Fruit fly (Drosophila melanogaster) whole organism, pupa: Measurements from ENCODE around the gene CG31178.
A peak's percentile ranks its signal among the peaks of the same experiment; 100 is the strongest.

Experiments
- CG12605 ChIP-seq: fragments of 200-800 bp; sonication (Bioruptor generic); IDR thresholded peaks from 2 replicates; pipeline ENCODE4 v1.3.6; 2022; ENCODE audit warnings: missing biosample characterization, missing genetic modification characterization
- CG13204 ChIP-seq: fragments of 200-800 bp; sonication (Bioruptor generic); optimal IDR thresholded peaks from 2 replicates; lab custom pipeline; 2018; ENCODE audit warnings: missing biosample characterization, mild to moderate bottlenecking, missing genetic modification characterization, moderate library complexity
- CG32121 ChIP-seq: fragments of 200-800 bp; sonication (Bioruptor generic); IDR thresholded peaks from 2 replicates; pipeline ENCODE4 v1.3.6; 2022; ENCODE audit warnings: missing biosample characterization, missing genetic modification characterization
- CG34367 ChIP-seq: fragments of 200-800 bp; sonication (Bioruptor generic); optimal IDR thresholded peaks from 2 replicates; lab custom pipeline; 2018; ENCODE audit warnings: missing biosample characterization, mild to moderate bottlenecking, missing genetic modification characterization
- CG8159 ChIP-seq: fragments of 200-800 bp; sonication (Bioruptor generic); optimal IDR thresholded peaks from 3 replicates; lab custom pipeline; 2018; ENCODE audit warnings: missing biosample characterization, mild to moderate bottlenecking, missing genetic modification characterization, moderate library complexity
- CG8301 ChIP-seq: fragments of 200-800 bp; sonication (Bioruptor generic); optimal IDR thresholded peaks from 2 replicates; lab custom pipeline; 2018; ENCODE audit warnings: missing biosample characterization, mild to moderate bottlenecking, missing genetic modification characterization
- EcR ChIP-seq: fragments of 200-800 bp; sonication (Bioruptor generic); optimal IDR thresholded peaks from 3 replicates; lab custom pipeline; 2019; ENCODE audit warnings: missing biosample characterization, missing genetic modification characterization, mild to moderate bottlenecking, moderate library complexity, missing genetic modification reagents
- Pif1B ChIP-seq: fragments of 200-800 bp; sonication (Bioruptor generic); optimal IDR thresholded peaks from 3 replicates; lab custom pipeline; 2016; ENCODE audit warnings: missing biosample characterization, missing genetic modification characterization
- Snoo ChIP-seq: fragments of 200-800 bp; sonication (Bioruptor generic); optimal IDR thresholded peaks from 3 replicates; lab custom pipeline; 2017; ENCODE audit warnings: missing biosample characterization, mild to moderate bottlenecking, missing genetic modification characterization, inconsistent platforms
- gl ChIP-seq: fragments of 200-800 bp; sonication (Bioruptor generic); optimal IDR thresholded peaks from 2 replicates; lab custom pipeline; 2018; ENCODE audit warnings: missing biosample characterization, mild to moderate bottlenecking, missing genetic modification characterization
- rn ChIP-seq: fragments of 200-800 bp; sonication (Bioruptor generic); IDR thresholded peaks from 2 replicates; pipeline ENCODE4 v1.3.6; 2022; ENCODE audit warnings: missing biosample characterization, missing genetic modification characterization

- TF ChIP-seq Pif1B (GFP tag; lab: Kevin White, UChicago) (no peak), CG32121 (no peak; the same call in 1 of the 2 replicates), CG8301 (tag; lab: Kevin White, UChicago) (no peak), EcR (GFP tag; lab: Kevin White, UChicago) (peak; percentile 67), CG8159 (tag; lab: Kevin White, UChicago) (no peak), CG12605 (no peak), gl (tag; lab: Kevin White, UChicago) (no peak), Snoo (no peak), rn (no peak), CG13204 (GFP tag; lab: Kevin White, UChicago) (no peak), CG34367 (tag; lab: Kevin White, UChicago) (no peak)
These were observed 42.5 kb upstream of the CG31178 start for dm6 chr3R:21831040-21831439.
